Fruit fly (Drosophila melanogaster) whole organism, pupa: ENCODE data around the gene CG3345.
A peak's percentile ranks its signal among the peaks of the same experiment; 100 is the strongest.

Source experiments
- CG10348 ChIP-seq: fragments of 200-800 bp; sonication (Bioruptor generic); IDR thresholded peaks from 2 replicates; pipeline ENCODE4 v1.3.6; 2022; ENCODE audit warnings: missing biosample characterization, missing genetic modification characterization
- CG12605 ChIP-seq: fragments of 200-800 bp; sonication (Bioruptor generic); IDR thresholded peaks from 2 replicates; pipeline ENCODE4 v1.3.6; 2022; ENCODE audit warnings: missing biosample characterization, missing genetic modification characterization
- CG13204 ChIP-seq: fragments of 200-800 bp; sonication (Bioruptor generic); optimal IDR thresholded peaks from 2 replicates; lab custom pipeline; 2018; ENCODE audit warnings: missing biosample characterization, mild to moderate bottlenecking, missing genetic modification characterization, moderate library complexity
- CG14655 ChIP-seq: fragments of 200-800 bp; sonication (Bioruptor generic); optimal IDR thresholded peaks from 3 replicates; lab custom pipeline; 2017; ENCODE audit warnings: mild to moderate bottlenecking, missing biosample characterization, missing genetic modification reagents, missing genetic modification characterization
- CG15710 ChIP-seq: fragments of 200-800 bp; sonication (Bioruptor generic); optimal IDR thresholded peaks from 2 replicates; lab custom pipeline; 2018; ENCODE audit warnings: missing biosample characterization, mild to moderate bottlenecking, missing genetic modification characterization, moderate library complexity
- CG4496 ChIP-seq: fragments of 200-800 bp; sonication (Bioruptor generic); IDR thresholded peaks from 3 replicates; pipeline ENCODE4 v1.3.6; 2022; ENCODE audit warnings: missing biosample characterization, missing genetic modification characterization
- CG9948 ChIP-seq: fragments of 200-800 bp; sonication (Bioruptor generic); optimal IDR thresholded peaks from 2 replicates; lab custom pipeline; 2018; ENCODE audit warnings: missing biosample characterization, mild to moderate bottlenecking, missing genetic modification characterization, moderate library complexity
- D1 ChIP-seq: fragments of 200-800 bp; sonication (Bioruptor generic); optimal IDR thresholded peaks from 2 replicates; lab custom pipeline; 2018; ENCODE audit warnings: missing biosample characterization, mild to moderate bottlenecking, missing genetic modification characterization, moderate library complexity
- EcR ChIP-seq: fragments of 200-800 bp; sonication (Bioruptor generic); optimal IDR thresholded peaks from 3 replicates; lab custom pipeline; 2019; ENCODE audit warnings: missing biosample characterization, missing genetic modification characterization, mild to moderate bottlenecking, moderate library complexity, missing genetic modification reagents
- Pif1B ChIP-seq: fragments of 200-800 bp; sonication (Bioruptor generic); optimal IDR thresholded peaks from 3 replicates; lab custom pipeline; 2016; ENCODE audit warnings: missing biosample characterization, missing genetic modification characterization
- Snoo ChIP-seq: fragments of 200-800 bp; sonication (Bioruptor generic); optimal IDR thresholded peaks from 3 replicates; lab custom pipeline; 2017; ENCODE audit warnings: missing biosample characterization, mild to moderate bottlenecking, missing genetic modification characterization, inconsistent platforms
- rn ChIP-seq: fragments of 200-800 bp; sonication (Bioruptor generic); IDR thresholded peaks from 2 replicates; pipeline ENCODE4 v1.3.6; 2022; ENCODE audit warnings: missing biosample characterization, missing genetic modification characterization

- no peak for TF ChIP-seq rn
- no peak for TF ChIP-seq D1 (tag; lab: Kevin White, UChicago)
- TF ChIP-seq EcR (GFP tag; lab: Kevin White, UChicago): no peak
- no peak for TF ChIP-seq CG9948 (tag; lab: Kevin White, UChicago)
- TF ChIP-seq Snoo (tag; lab: Kevin White, UChicago): no peak
- no peak for TF ChIP-seq CG10348
- no peak for TF ChIP-seq CG14655
- TF ChIP-seq CG4496 (GFP tag; lab: Robert Waterston, UW): peak; percentile 55; the same call in 2 of the 3 replicates
- TF ChIP-seq Pif1B (GFP tag; lab: Kevin White, UChicago): no peak
- TF ChIP-seq CG12605 (GFP tag; lab: Robert Waterston, UW): 0 out of 2 replicates have a peak, but pooled peaks have one; percentile 35
- no peak for TF ChIP-seq CG13204 (GFP tag; lab: Kevin White, UChicago)
- TF ChIP-seq CG15710 (tag; lab: Kevin White, UChicago): no peak
Observed at dm6 chr2L:309812-310431, 41.0 kb downstream of the CG3345 start.
